Worm (Caenorhabditis elegans): ENCODE results near the gene F59B10.3.
A peak's percentile ranks its signal among the peaks of the same experiment; 100 is the strongest.

F59B10.3 gene

DNA sequence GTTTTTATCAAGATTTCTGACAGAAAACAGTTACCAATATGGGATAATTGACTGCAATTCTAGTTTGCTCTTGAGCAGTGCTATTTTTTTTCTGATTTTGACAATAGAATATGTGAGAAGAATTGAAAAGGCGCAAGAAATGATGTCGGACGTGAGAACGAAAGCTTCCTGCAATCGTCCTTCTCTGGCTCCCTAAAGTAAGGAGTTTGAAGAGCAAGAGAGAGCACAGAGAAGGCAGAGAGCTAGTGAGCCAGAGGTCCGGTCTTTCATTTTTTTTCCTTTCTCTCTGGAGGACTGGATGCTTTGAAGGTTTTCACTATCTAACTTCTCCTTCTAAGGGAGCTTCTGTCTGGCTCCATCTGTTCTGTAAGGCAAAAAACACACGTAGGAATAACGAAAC, 39.8 kb downstream of the F59B10.3 start (continued):
- TF ChIP-seq isw-1 (GFP tag; IDR thresholded peaks at IDR 0.05) (no peak), nhr-19 (GFP tag; conservative IDR thresholded peaks at IDR 0.05) (no peak), nhr-11 (tag; optimal IDR thresholded peaks at IDR 0.05) (no peak), aha-1 (tag; optimal IDR thresholded peaks at IDR 0.05) (no peak), lir-3 (tag; optimal IDR thresholded peaks at IDR 0.05; ENCODE audit: poor library complexity) (no peak), snu-23 (GFP tag; optimal IDR thresholded peaks at IDR 0.05) (peak; percentile 10), fos-1 (tag; optimal IDR thresholded peaks at IDR 0.05) (no peak), nhr-90 (tag; optimal IDR thresholded peaks at IDR 0.05; ENCODE audit: poor library complexity) (no peak), mef-2 (tag; optimal IDR thresholded peaks at IDR 0.05) (no peak), rnt-1 (tag; optimal IDR thresholded peaks at IDR 0.05) (no peak), nhr-20 (tag; optimal IDR thresholded peaks at IDR 0.05) (no peak), ceh-8 (GFP tag; optimal IDR thresholded peaks at IDR 0.05) (no peak), irx-1 (tag; optimal IDR thresholded peaks at IDR 0.05) (no peak), nhr-28 (tag; optimal IDR thresholded peaks at IDR 0.05) (no peak), elt-2 (tag; optimal IDR thresholded peaks at IDR 0.05) (no peak), nhr-71 (tag; optimal IDR thresholded peaks at IDR 0.05) (no peak), alr-1 (tag; optimal IDR thresholded peaks at IDR 0.05; ENCODE audit: borderline replicate concordance) (no peak), C16A3.4 (tag; optimal IDR thresholded peaks at IDR 0.05) (no peak), fkh-8 (tag; optimal IDR thresholded peaks at IDR 0.05) (no peak)

DNA sequence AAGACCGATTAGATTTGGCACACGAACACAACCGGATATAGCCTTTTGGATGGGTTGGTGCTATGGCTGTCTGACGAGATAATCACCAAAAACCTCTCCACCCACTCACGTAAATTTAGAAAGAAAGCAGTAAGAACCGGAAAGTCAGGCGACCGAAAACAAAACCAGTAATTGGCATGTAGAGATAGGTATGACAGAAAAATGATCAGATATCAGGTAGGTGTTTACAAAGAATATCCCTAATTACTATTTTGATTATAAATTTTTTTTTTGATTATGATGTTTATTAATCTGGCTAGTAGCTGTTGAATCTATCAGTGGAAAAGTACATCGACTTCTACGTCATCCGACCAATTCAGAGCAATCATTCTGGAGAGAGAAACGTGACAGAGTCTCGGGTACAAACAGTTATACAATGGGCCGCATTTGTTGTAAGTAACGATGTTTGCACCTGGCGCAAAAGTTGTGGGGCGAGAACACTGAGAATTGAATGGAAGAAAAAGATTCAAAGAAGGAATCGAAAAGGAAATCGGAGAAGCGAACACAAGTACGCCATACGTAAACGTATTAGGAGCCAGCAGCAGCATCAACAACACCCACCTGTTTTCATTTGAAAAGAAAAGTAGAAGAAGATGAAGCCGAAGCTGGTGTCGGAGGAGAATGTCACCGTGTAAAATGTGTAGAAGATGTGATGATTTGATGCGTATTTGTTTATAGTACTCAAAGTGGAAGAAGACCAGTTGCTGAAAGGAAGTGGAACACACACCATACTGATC, 40.7 kb downstream of the F59B10.3 start:
- TF ChIP-seq nhr-19 (GFP tag; conservative IDR thresholded peaks at IDR 0.05) (0 out of 2 replicates have a peak, but pooled peaks have one; percentile 19), dsc-1 (tag; optimal IDR thresholded peaks at IDR 0.05) (peak; percentile 32), mep-1 (tag; optimal IDR thresholded peaks at IDR 0.05) (peak; percentile 54), lin-39 (tag; optimal IDR thresholded peaks at IDR 0.05) (peak; percentile 12), nhr-20 (tag; optimal IDR thresholded peaks at IDR 0.05) (peak; percentile 39), ztf-11 (tag; optimal IDR thresholded peaks at IDR 0.05) (no peak), unc-86 (tag; optimal IDR thresholded peaks at IDR 0.05) (no peak), ceh-8 (GFP tag; optimal IDR thresholded peaks at IDR 0.05) (peak; percentile 63), elt-3 (tag; optimal IDR thresholded peaks at IDR 0.05) (peak in 1 of 6 experiments; percentile 74), skn-1 (tag; optimal IDR thresholded peaks at IDR 0.05) (peak; percentile 5), lsy-2 (tag; optimal IDR thresholded peaks at IDR 0.05) (peak; percentile 14 to 26), pqm-1 (tag; optimal IDR thresholded peaks at IDR 0.05) (no peak), snu-23 (GFP tag; optimal IDR thresholded peaks at IDR 0.05) (peak; percentile 12), mef-2 (tag; optimal IDR thresholded peaks at IDR 0.05) (no peak), nhr-71 (tag; optimal IDR thresholded peaks at IDR 0.05) (peak; percentile 58), xbp-1 (tag; optimal IDR thresholded peaks at IDR 0.05) (peak; percentile 5), swsn-7 (tag; optimal IDR thresholded peaks at IDR 0.05) (peak; percentile 23), ces-1 (GFP tag; optimal IDR thresholded peaks at IDR 0.05) (no peak), egl-27 (tag; optimal IDR thresholded peaks at IDR 0.05) (no peak), C34B4.2 (tag; optimal IDR thresholded peaks at IDR 0.05) (no peak), ztf-4 (tag; optimal IDR thresholded peaks at IDR 0.05) (peak; percentile 23), pag-3 (tag; optimal IDR thresholded peaks at IDR 0.05; ENCODE audit: borderline replicate concordance, insufficient read depth) (no peak), tlp-1 (tag; optimal IDR thresholded peaks at IDR 0.05) (no peak), nhr-77 (tag; optimal IDR thresholded peaks at IDR 0.05) (no peak), nhr-85 (tag) (peak; percentile 20), unc-98 (GFP tag; IDR thresholded peaks at IDR 0.05) (no peak), nhr-90 (tag; optimal IDR thresholded peaks at IDR 0.05; ENCODE audit: poor library complexity) (peak; percentile 47), lin-35 (GFP tag; optimal IDR thresholded peaks at IDR 0.05) (no peak), tbx-2 (tag; optimal IDR thresholded peaks at IDR 0.05) (no peak), blmp-1 (tag; optimal IDR thresholded peaks at IDR 0.05) (peak; percentile 28), rnt-1 (tag; optimal IDR thresholded peaks at IDR 0.05) (no peak), ets-5 (GFP tag; IDR thresholded peaks at IDR 0.05) (no peak), efl-1 (optimal IDR thresholded peaks at IDR 0.05) (no peak), efl-1 (GFP tag; optimal IDR thresholded peaks at IDR 0.05 in 1 of 2) (peak in 1 of 2 experiments; percentile 16), ceh-63 (GFP tag; optimal IDR thresholded peaks at IDR 0.05) (no peak), unc-130 (tag; optimal IDR thresholded peaks at IDR 0.05) (peak; percentile 12), lin-14 (GFP tag; optimal IDR thresholded peaks at IDR 0.05) (peak; percentile 1), irx-1 (tag; optimal IDR thresholded peaks at IDR 0.05) (no peak), ceh-90 (tag; optimal IDR thresholded peaks at IDR 0.05) (no peak)
